Fruit fly (Drosophila melanogaster): ENCODE data around the gene Wnk.
A peak's percentile ranks its signal among the peaks of the same experiment; 100 is the strongest.

The Wnk gene

DNA sequence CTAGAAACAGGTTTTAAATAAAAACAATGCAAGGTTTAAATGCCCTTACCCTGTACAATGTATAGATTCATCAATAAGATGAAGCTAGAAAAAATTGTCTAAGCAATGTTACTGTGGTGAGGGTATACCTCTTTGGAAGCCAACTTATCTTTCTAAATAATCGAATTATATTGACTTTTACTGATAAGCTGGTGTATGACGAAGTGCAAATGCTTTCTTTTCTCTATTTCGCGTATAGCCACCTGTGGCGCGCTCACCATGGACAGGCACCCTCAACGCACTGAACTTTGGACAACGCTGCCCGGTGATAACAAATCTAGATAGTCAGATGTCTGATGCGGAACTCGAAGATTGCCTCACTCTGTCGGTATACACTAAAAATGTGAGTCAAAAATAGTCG, 52.8 kb downstream of the Wnk start (continued):
- TF ChIP-seq btn (GFP tag; optimal IDR thresholded peaks at IDR 0.05): no peak
- TF ChIP-seq Atf-2 (GFP tag; optimal IDR thresholded peaks at IDR 0.05): no peak
- TF ChIP-seq CG31441 (GFP tag; IDR thresholded peaks at IDR 0.05): no peak
- TF ChIP-seq chif (GFP tag; optimal IDR thresholded peaks at IDR 0.05): no peak
- TF ChIP-seq bsh (GFP tag; optimal IDR thresholded peaks at IDR 0.05): no peak
- no peak for TF ChIP-seq bowl (GFP tag; IDR thresholded peaks at IDR 0.05)
- TF ChIP-seq lmd (GFP tag; IDR thresholded peaks at IDR 0.05): peak; percentile 38; the same call in 1 of the 2 replicates
- TF ChIP-seq toy (GFP tag; IDR thresholded peaks at IDR 0.05): 0 out of 2 replicates have a peak, but pooled peaks have one; percentile 11
- no peak for TF ChIP-seq tup (GFP tag; optimal IDR thresholded peaks at IDR 0.05)
- 0 out of 2 replicates have a peak, but pooled peaks have one; percentile 42 for TF ChIP-seq wdn (GFP tag; IDR thresholded peaks at IDR 0.05)
- no peak for TF ChIP-seq sens-2 (GFP tag; IDR thresholded peaks at IDR 0.05)
- peak; percentile 40 for TF ChIP-seq CG17359 (tag; optimal IDR thresholded peaks at IDR 0.05)
- peak; percentile 27 for TF ChIP-seq CG7839 (tag; optimal IDR thresholded peaks at IDR 0.05)
- TF ChIP-seq CG1602 (GFP tag; optimal IDR thresholded peaks at IDR 0.05): no peak
- TF ChIP-seq dysf (GFP tag; IDR thresholded peaks at IDR 0.05): peak; percentile 53; the same call in 2 of the 3 replicates
- TF ChIP-seq klu (GFP tag; IDR thresholded peaks at IDR 0.05): no peak
- TF ChIP-seq pum (GFP tag; optimal IDR thresholded peaks at IDR 0.05): no peak
- no peak for TF ChIP-seq Blimp-1 (GFP tag; optimal IDR thresholded peaks at IDR 0.05)
- peak; percentile 5 for TF ChIP-seq unpg (GFP tag; optimal IDR thresholded peaks at IDR 0.05)
- TF ChIP-seq da (GFP tag; optimal IDR thresholded peaks at IDR 0.05): no peak
- TF ChIP-seq bigmax (GFP tag; optimal IDR thresholded peaks at IDR 0.05): no peak
- TF ChIP-seq CG30403 (GFP tag; optimal IDR thresholded peaks at IDR 0.05): peak; percentile 12
- no peak for TF ChIP-seq CG34422 (GFP tag; IDR thresholded peaks at IDR 0.05)
- TF ChIP-seq Kr (GFP tag; optimal IDR thresholded peaks at IDR 0.05): no peak
- TF ChIP-seq gfzf (GFP tag; optimal IDR thresholded peaks at IDR 0.05): no peak
- TF ChIP-seq sqz (GFP tag; optimal IDR thresholded peaks at IDR 0.05): no peak
- no peak for TF ChIP-seq CG10267 (tag; optimal IDR thresholded peaks at IDR 0.05)
- no peak for TF ChIP-seq CG6765 (GFP tag; optimal IDR thresholded peaks at IDR 0.05)
- 0 out of 3 replicates have a peak, but pooled peaks have one; percentile 8 for TF ChIP-seq so (GFP tag; IDR thresholded peaks at IDR 0.05)
- TF ChIP-seq CG3726 (GFP tag; IDR thresholded peaks at IDR 0.05): no peak
- no peak for TF ChIP-seq HHEX (GFP tag; optimal IDR thresholded peaks at IDR 0.05)
- no peak for TF ChIP-seq gro (GFP tag; optimal IDR thresholded peaks at IDR 0.05)
- no peak for TF ChIP-seq BEAF-32 (GFP tag; optimal IDR thresholded peaks at IDR 0.05)
- no peak for TF ChIP-seq Gug (GFP tag; IDR thresholded peaks at IDR 0.05)
- peak; percentile 33; the same call in 1 of the 2 replicates for TF ChIP-seq stc (GFP tag; IDR thresholded peaks at IDR 0.05)
- 0 out of 3 replicates have a peak, but pooled peaks have one; percentile 40 for TF ChIP-seq ci (GFP tag; IDR thresholded peaks at IDR 0.05)
- no peak for TF ChIP-seq Aef1 (GFP tag; IDR thresholded peaks at IDR 0.05)
- TF ChIP-seq CG8359 (GFP tag; optimal IDR thresholded peaks at IDR 0.05; ENCODE audit: borderline replicate concordance): no peak
- TF ChIP-seq CG31388 (GFP tag; optimal IDR thresholded peaks at IDR 0.05): no peak
- TF ChIP-seq CG10462 (GFP tag; optimal IDR thresholded peaks at IDR 0.05): no peak
- TF ChIP-seq HLH3B (GFP tag; IDR thresholded peaks at IDR 0.05): peak; percentile 47; the same call in 1 of the 2 replicates
- no peak for TF ChIP-seq MESR4 (GFP tag; optimal IDR thresholded peaks at IDR 0.05)
- peak; percentile 9; the same call in 1 of the 2 replicates for TF ChIP-seq sob (GFP tag; IDR thresholded peaks at IDR 0.05)
- TF ChIP-seq CG10209 (GFP tag; optimal IDR thresholded peaks at IDR 0.05): no peak
- no peak for TF ChIP-seq ap (GFP tag; IDR thresholded peaks at IDR 0.05)
- TF ChIP-seq Meics (GFP tag; optimal IDR thresholded peaks at IDR 0.05): no peak
- no peak for TF ChIP-seq otp (GFP tag; IDR thresholded peaks at IDR 0.05)
- no peak for TF ChIP-seq ERR (GFP tag; optimal IDR thresholded peaks at IDR 0.05)
- no peak for TF ChIP-seq trem (tag; optimal IDR thresholded peaks at IDR 0.05)
- TF ChIP-seq Scr (GFP tag; IDR thresholded peaks at IDR 0.05; ENCODE audit: partially characterized antibody): no peak
- no peak for TF ChIP-seq CG12155 (GFP tag; optimal IDR thresholded peaks at IDR 0.05)
